Fruit fly (Drosophila melanogaster) whole organism, prepupa: Measurements from ENCODE around the gene mRpL35.

Experiments used
- CG10631 ChIP-seq: fragments of 200-800 bp; sonication (Bioruptor generic); optimal IDR thresholded peaks from 2 replicates; lab custom pipeline; 2016; ENCODE audit warnings: missing biosample characterization, missing genetic modification characterization
- CG10669 ChIP-seq: fragments of 200-800 bp; sonication (Bioruptor generic); optimal IDR thresholded peaks from 3 replicates; lab custom pipeline; 2018; ENCODE audit warnings: missing biosample characterization, mild to moderate bottlenecking, missing genetic modification characterization, moderate library complexity
- CG11294 ChIP-seq: fragments of 200-800 bp; sonication (Bioruptor generic); IDR thresholded peaks from 2 replicates; pipeline ENCODE4 v1.3.6; 2022; ENCODE audit warnings: missing biosample characterization, missing genetic modification characterization
- CG11762 ChIP-seq: fragments of 200-800 bp; sonication (Bioruptor generic); optimal IDR thresholded peaks from 3 replicates; lab custom pipeline; 2016; ENCODE audit warnings: missing biosample characterization, missing genetic modification characterization; ENCODE audit not compliant: insufficient read depth
- CG15336 ChIP-seq: fragments of 200-800 bp; sonication (Bioruptor generic); IDR thresholded peaks from 2 replicates; pipeline ENCODE4 v1.3.6; 2022; ENCODE audit warnings: missing biosample characterization, missing genetic modification characterization
- CG1621 ChIP-seq: fragments of 200-800 bp; sonication (Bioruptor generic); optimal IDR thresholded peaks from 3 replicates; lab custom pipeline; 2018; ENCODE audit warnings: missing biosample characterization, mild to moderate bottlenecking, missing genetic modification characterization
- CG16779 ChIP-seq: fragments of 200-800 bp; sonication (Bioruptor generic); optimal IDR thresholded peaks from 3 replicates; lab custom pipeline; 2017; ENCODE audit warnings: missing biosample characterization, mild to moderate bottlenecking, missing genetic modification characterization
- CG3032 ChIP-seq: fragments of 200-800 bp; optimal IDR thresholded peaks from 2 replicates; lab custom pipeline; 2019; ENCODE audit warnings: missing biosample characterization, mild to moderate bottlenecking, missing genetic modification characterization, moderate library complexity
- CG31627 ChIP-seq: fragments of 200-800 bp; sonication (Bioruptor generic); optimal IDR thresholded peaks from 3 replicates; lab custom pipeline; 2016; ENCODE audit warnings: missing biosample characterization, missing genetic modification characterization
- CG32006 ChIP-seq: fragments of 200-800 bp; sonication (Bioruptor generic); optimal IDR thresholded peaks from 3 replicates; lab custom pipeline; 2017; ENCODE audit warnings: missing biosample characterization, mild to moderate bottlenecking, missing genetic modification characterization
- CG34406 ChIP-seq: fragments of 200-800 bp; sonication (Bioruptor generic); optimal IDR thresholded peaks from 3 replicates; lab custom pipeline; 2016; ENCODE audit warnings: missing biosample characterization, missing genetic modification characterization
- CG3919 ChIP-seq: fragments of 200-800 bp; sonication (Bioruptor generic); optimal IDR thresholded peaks from 3 replicates; lab custom pipeline; 2016; ENCODE audit warnings: missing biosample characterization, missing genetic modification characterization
- CG4318 ChIP-seq: fragments of 200-800 bp; sonication (Bioruptor generic); optimal IDR thresholded peaks from 3 replicates; lab custom pipeline; 2017; ENCODE audit warnings: missing biosample characterization, mild to moderate bottlenecking, missing genetic modification characterization
- CG6163 ChIP-seq: fragments of 200-800 bp; sonication (Bioruptor generic); IDR thresholded peaks from 3 replicates; pipeline ENCODE4 v1.3.6; 2022; ENCODE audit warnings: missing biosample characterization, missing genetic modification characterization
- CG6276 ChIP-seq: fragments of 200-800 bp; sonication (Bioruptor generic); optimal IDR thresholded peaks from 2 replicates; lab custom pipeline; 2017; ENCODE audit warnings: missing biosample characterization, mild to moderate bottlenecking, missing genetic modification characterization
- CG6792 ChIP-seq: fragments of 200-800 bp; sonication (Bioruptor generic); optimal IDR thresholded peaks from 3 replicates; lab custom pipeline; 2016; ENCODE audit warnings: missing biosample characterization, missing genetic modification characterization
- CG6854 ChIP-seq: fragments of 200-800 bp; sonication (Bioruptor generic); optimal IDR thresholded peaks from 2 replicates; lab custom pipeline; 2017; ENCODE audit warnings: missing biosample characterization, mild to moderate bottlenecking, missing genetic modification characterization
- CG7368 ChIP-seq: fragments of 200-800 bp; sonication (Bioruptor generic); optimal IDR thresholded peaks from 3 replicates; lab custom pipeline; 2016; ENCODE audit warnings: missing biosample characterization, missing genetic modification characterization
- CG8319 ChIP-seq: fragments of 200-800 bp; sonication (Bioruptor generic); optimal IDR thresholded peaks from 3 replicates; lab custom pipeline; 2016; ENCODE audit warnings: missing biosample characterization, missing genetic modification characterization
- CG8632 ChIP-seq: fragments of 200-800 bp; sonication (Bioruptor generic); optimal IDR thresholded peaks from 3 replicates; lab custom pipeline; 2016; ENCODE audit warnings: missing biosample characterization, missing genetic modification characterization
- CG9139 ChIP-seq: fragments of 200-800 bp; sonication (Bioruptor generic); optimal IDR thresholded peaks from 3 replicates; lab custom pipeline; 2017; ENCODE audit warnings: missing biosample characterization, mild to moderate bottlenecking, missing genetic modification characterization
- Eip75B ChIP-seq: fragments of 200-800 bp; sonication (Bioruptor generic); optimal IDR thresholded peaks from 3 replicates; lab custom pipeline; 2016; ENCODE audit warnings: missing biosample characterization, missing genetic modification characterization
- Eip93F ChIP-seq: fragments of 200-800 bp; sonication (Bioruptor generic); optimal IDR thresholded peaks from 2 replicates; lab custom pipeline; 2016; ENCODE audit warnings: missing biosample characterization, mild to moderate bottlenecking, missing genetic modification characterization
- Ets21C ChIP-seq: fragments of 200-800 bp; sonication (Bioruptor generic); optimal IDR thresholded peaks from 3 replicates; lab custom pipeline; 2016; ENCODE audit warnings: missing biosample characterization, missing genetic modification characterization
- Ets96B ChIP-seq: fragments of 200-800 bp; optimal IDR thresholded peaks from 2 replicates; lab custom pipeline; 2019; ENCODE audit warnings: missing biosample characterization, mild to moderate bottlenecking, missing genetic modification characterization, moderate library complexity
- Hr38 ChIP-seq: sonication (Bioruptor generic); optimal IDR thresholded peaks from 2 replicates; lab custom pipeline; 2016; ENCODE audit warnings: missing biosample characterization, missing genetic modification characterization
- Hr39 ChIP-seq: fragments of 200-800 bp; sonication (Bioruptor generic); optimal IDR thresholded peaks from 2 replicates; lab custom pipeline; 2016; ENCODE audit warnings: missing biosample characterization, missing genetic modification characterization
- Hr4 ChIP-seq: fragments of 200-800 bp; sonication (Bioruptor generic); optimal IDR thresholded peaks from 3 replicates; lab custom pipeline; 2016; ENCODE audit warnings: missing biosample characterization, missing genetic modification characterization
- Lpt ChIP-seq: fragments of 200-800 bp; sonication (Bioruptor generic); optimal IDR thresholded peaks from 3 replicates; lab custom pipeline; 2016; ENCODE audit warnings: missing biosample characterization, missing genetic modification characterization
- Met ChIP-seq: fragments of 200-800 bp; sonication (Bioruptor generic); optimal IDR thresholded peaks from 3 replicates; lab custom pipeline; 2016; ENCODE audit warnings: missing biosample characterization, missing genetic modification characterization
- OdsH ChIP-seq: fragments of 200-800 bp; sonication (Bioruptor generic); optimal IDR thresholded peaks from 3 replicates; lab custom pipeline; 2016; ENCODE audit warnings: missing biosample characterization, missing genetic modification characterization
- Sox102F ChIP-seq: fragments of 200-800 bp; sonication (Bioruptor generic); optimal IDR thresholded peaks from 2 replicates; lab custom pipeline; 2016; ENCODE audit warnings: missing biosample characterization, mild to moderate bottlenecking, missing genetic modification characterization
- achi ChIP-seq: fragments of 200-800 bp; sonication (Bioruptor generic); optimal IDR thresholded peaks from 3 replicates; lab custom pipeline; 2016; ENCODE audit warnings: missing biosample characterization, missing genetic modification characterization
- cyc ChIP-seq: fragments of 200-800 bp; sonication (Bioruptor generic); optimal IDR thresholded peaks from 3 replicates; lab custom pipeline; 2016; ENCODE audit warnings: missing biosample characterization, missing genetic modification characterization
- dac ChIP-seq: fragments of 200-800 bp; sonication (Bioruptor generic); optimal IDR thresholded peaks from 2 replicates; lab custom pipeline; 2017; ENCODE audit warnings: missing biosample characterization, mild to moderate bottlenecking, missing genetic modification characterization
- eg ChIP-seq: fragments of 200-800 bp; sonication (Bioruptor generic); IDR thresholded peaks from 3 replicates; pipeline ENCODE4 v1.3.6; 2022; ENCODE audit warnings: missing biosample characterization, missing genetic modification characterization
- esn ChIP-seq: fragments of 200-800 bp; sonication (Bioruptor generic); optimal IDR thresholded peaks from 2 replicates; lab custom pipeline; 2016; ENCODE audit warnings: missing biosample characterization, mild to moderate bottlenecking, missing genetic modification characterization, moderate library complexity
- fd59A ChIP-seq: fragments of 200-800 bp; sonication (Bioruptor generic); optimal IDR thresholded peaks from 2 replicates; lab custom pipeline; 2017; ENCODE audit warnings: missing biosample characterization, mild to moderate bottlenecking, missing genetic modification characterization, missing genetic modification reagents
- fd85E ChIP-seq: fragments of 200-800 bp; sonication (Bioruptor generic); optimal IDR thresholded peaks from 3 replicates; lab custom pipeline; 2016; ENCODE audit warnings: missing biosample characterization, missing genetic modification characterization
- fkh ChIP-seq: fragments of 200-800 bp; sonication (Bioruptor generic); optimal IDR thresholded peaks from 3 replicates; lab custom pipeline; 2017; ENCODE audit warnings: missing biosample characterization, mild to moderate bottlenecking, missing genetic modification characterization, moderate library complexity
- lz ChIP-seq: fragments of 200-800 bp; sonication (Bioruptor generic); optimal IDR thresholded peaks from 3 replicates; lab custom pipeline; 2016; ENCODE audit warnings: missing biosample characterization, missing genetic modification characterization
- net ChIP-seq: fragments of 200-800 bp; sonication (Bioruptor generic); optimal IDR thresholded peaks from 3 replicates; lab custom pipeline; 2016; ENCODE audit warnings: missing biosample characterization, missing genetic modification characterization
- pdm3 ChIP-seq: fragments of 200-800 bp; sonication (Bioruptor generic); optimal IDR thresholded peaks from 3 replicates; lab custom pipeline; 2016; ENCODE audit warnings: missing biosample characterization, missing genetic modification characterization
- salr ChIP-seq, 2 experiments: fragments of 200-800 bp; sonication (Bioruptor generic); optimal IDR thresholded peaks; 3 replicates each; lab custom pipeline; 2016 to 2018; ENCODE audit warnings: missing biosample characterization in 2 of 2, missing genetic modification characterization in 2 of 2, mild to moderate bottlenecking in 1 of 2
- spab ChIP-seq: fragments of 200-800 bp; sonication (Bioruptor generic); optimal IDR thresholded peaks from 2 replicates; lab custom pipeline; 2017; ENCODE audit warnings: missing biosample characterization, mild to moderate bottlenecking, missing genetic modification characterization, missing genetic modification reagents
- ss ChIP-seq, 2 experiments: fragments of 200-800 bp; sonication (Bioruptor generic); optimal IDR thresholded peaks; 2 replicates in 1 of 2; 3 replicates in 1 of 2; lab custom pipeline; 2017 to 2018; ENCODE audit warnings: mild to moderate bottlenecking in 2 of 2, missing biosample characterization in 2 of 2, missing genetic modification characterization in 2 of 2, moderate library complexity in 1 of 2
- svp ChIP-seq: fragments of 200-800 bp; sonication (Bioruptor generic); peaks from one replicate; lab custom pipeline; 2016; ENCODE audit warnings: missing biosample characterization, missing genetic modification characterization
- topi ChIP-seq: fragments of 200-800 bp; sonication (Bioruptor generic); optimal IDR thresholded peaks from 3 replicates; lab custom pipeline; 2016; ENCODE audit warnings: missing biosample characterization, missing genetic modification characterization
- vri ChIP-seq: fragments of 200-800 bp; sonication (Bioruptor generic); optimal IDR thresholded peaks from 3 replicates; lab custom pipeline; 2016; ENCODE audit warnings: missing biosample characterization, mild to moderate bottlenecking, missing genetic modification characterization

Gene mRpL35

dm6 chr3R:22042982-22043381 is 19.7 kb downstream of the mRpL35 start:
- TF ChIP-seq svp (GFP tag; lab: Kevin White, UChicago) = peak; percentile 77
- no peak for TF ChIP-seq CG7368 (GFP tag; lab: Kevin White, UChicago)
- TF ChIP-seq CG6163 (GFP tag; lab: Robert Waterston, UW) = peak; percentile 9; the same call in 1 of the 3 replicates

- TF ChIP-seq CG4318 (GFP tag; lab: Kevin White, UChicago) = no peak
- peak; percentile 31 for TF ChIP-seq esn (GFP tag; lab: Kevin White, UChicago)
- no peak for TF ChIP-seq CG6854 (GFP tag; lab: Kevin White, UChicago)
- TF ChIP-seq CG6276 (GFP tag; lab: Kevin White, UChicago) = no peak
- TF ChIP-seq salr (GFP tag; optimal IDR thresholded peaks at IDR 0.05; lab: Kevin White, UChicago) = no peak
- TF ChIP-seq cyc (GFP tag; lab: Kevin White, UChicago) = peak; percentile 40
- peak; percentile 31 for TF ChIP-seq CG31627
- no peak for TF ChIP-seq fd59A
- peak; percentile 14 for TF ChIP-seq fkh (GFP tag; lab: Kevin White, UChicago)
- no peak for TF ChIP-seq CG8632 (GFP tag; lab: Kevin White, UChicago)
- no peak for TF ChIP-seq CG8319 (GFP tag; lab: Kevin White, UChicago)
- peak; percentile 39 for TF ChIP-seq vri (GFP tag; lab: Kevin White, UChicago)
- peak; percentile 32 for TF ChIP-seq lz (GFP tag; lab: Kevin White, UChicago)
- no peak for TF ChIP-seq Hr4 (GFP tag; lab: Kevin White, UChicago)
- TF ChIP-seq CG11294 = no peak
- TF ChIP-seq svp (GFP tag; lab: Kevin White, UChicago) = peak; percentile 66
- TF ChIP-seq CG11762 (GFP tag; lab: Kevin White, UChicago) = no peak
- no peak for TF ChIP-seq Hr38
- TF ChIP-seq CG10669 (GFP tag; lab: Kevin White, UChicago) = no peak
- no peak for TF ChIP-seq Eip75B (GFP tag; lab: Kevin White, UChicago)
- TF ChIP-seq CG34406 = no peak
- TF ChIP-seq CG3919 = peak; percentile 34
- TF ChIP-seq CG32006 (GFP tag; lab: Kevin White, UChicago) = no peak
- TF ChIP-seq spab (GFP tag; lab: Kevin White, UChicago) = no peak
- TF ChIP-seq CG15336 = no peak
- no peak for TF ChIP-seq dac (GFP tag; lab: Kevin White, UChicago)
- TF ChIP-seq eg (GFP tag; lab: Robert Waterston, UW) = no peak
- TF ChIP-seq CG6792 (GFP tag; lab: Kevin White, UChicago) = no peak
- no peak for TF ChIP-seq CG1621 (tag; lab: Kevin White, UChicago)
- peak; percentile 10 for TF ChIP-seq topi (GFP tag; lab: Kevin White, UChicago)
- no peak for TF ChIP-seq achi (GFP tag; lab: Kevin White, UChicago)
- no peak for TF ChIP-seq CG3032 (tag; lab: Kevin White, UChicago)
- TF ChIP-seq CG10631 (GFP tag; lab: Kevin White, UChicago) = peak; percentile 31
- TF ChIP-seq Sox102F (GFP tag; lab: Kevin White, UChicago) = peak; percentile 62
- TF ChIP-seq OdsH = no peak
- no peak for TF ChIP-seq CG9139 (GFP tag; lab: Kevin White, UChicago)
- peak; percentile 40 for TF ChIP-seq Hr39 (GFP tag; lab: Kevin White, UChicago)
- no peak for TF ChIP-seq net (GFP tag; lab: Kevin White, UChicago)
- no peak for TF ChIP-seq fd85E
- TF ChIP-seq CG16779 (tag; lab: Kevin White, UChicago) = no peak
- TF ChIP-seq Eip93F (GFP tag; lab: Kevin White, UChicago) = no peak
- peak; percentile 9 for TF ChIP-seq pdm3
- no peak for TF ChIP-seq Ets96B
- peak; percentile 29 for TF ChIP-seq Lpt (GFP tag; lab: Kevin White, UChicago)
- peak; percentile 35 for TF ChIP-seq Met (GFP tag; lab: Kevin White, UChicago)
- no peak for TF ChIP-seq Ets21C (GFP tag; lab: Kevin White, UChicago)
- peak; percentile 32 to 43 for TF ChIP-seq ss (GFP tag; optimal IDR thresholded peaks at IDR 0.05; lab: Kevin White, UChicago)
These were observed 20.5 kb downstream of the mRpL35 start for dm6 chr3R:22043748-22044402.
